Worm (Caenorhabditis elegans) whole organism, late embryonic: ENCODE data around the gene W09G12.7.

ENCODE experiments used
- C08G9.2 ChIP-seq: sonication (generic microtip); optimal IDR thresholded peaks from 2 replicates; lab custom pipeline; 2016; ENCODE audit warnings: mild to moderate bottlenecking, missing genetic modification characterization, moderate library complexity, missing compliant biosample characterization
- C38D4.7 ChIP-seq: fragments of 200-800 bp; sonication (Bioruptor generic); optimal IDR thresholded peaks from 2 replicates; lab custom pipeline; 2018; ENCODE audit warnings: mild to moderate bottlenecking, missing genetic modification characterization, moderate library complexity, missing compliant biosample characterization
- ceh-45 ChIP-seq: fragments of 200-800 bp; sonication (Bioruptor generic); IDR thresholded peaks from 2 replicates; pipeline ENCODE4 v1.3.6; 2022; ENCODE audit warnings: missing genetic modification reagents, missing genetic modification characterization, missing compliant biosample characterization
- ceh-9 ChIP-seq: sonication (generic microtip); optimal IDR thresholded peaks from 2 replicates; lab custom pipeline; 2016; ENCODE audit warnings: mild to moderate bottlenecking, missing genetic modification characterization, inconsistent platforms, missing compliant biosample characterization
- elt-2 ChIP-seq: sonication (generic microtip); optimal IDR thresholded peaks from 2 replicates; lab custom pipeline; 2016; ENCODE audit warnings: missing genetic modification reagents, missing genetic modification characterization, missing compliant biosample characterization
- mec-3 ChIP-seq: sonication (generic microtip); optimal IDR thresholded peaks from 2 replicates; lab custom pipeline; 2016; ENCODE audit warnings: borderline replicate concordance, missing genetic modification characterization, missing compliant biosample characterization
- nhr-11 ChIP-seq: fragments of 150-350 bp; optimal IDR thresholded peaks from 2 replicates; lab custom pipeline; 2014; ENCODE audit warnings: missing biosample characterization, missing genetic modification characterization
- pag-3 ChIP-seq: sonication (generic microtip); optimal IDR thresholded peaks from 2 replicates; lab custom pipeline; 2016; ENCODE audit warnings: missing compliant biosample characterization, missing genetic modification characterization, borderline replicate concordance
- pqm-1 ChIP-seq: sonication (generic microtip); optimal IDR thresholded peaks from 2 replicates; lab custom pipeline; 2016; ENCODE audit warnings: missing genetic modification characterization, missing compliant biosample characterization
- unc-86 ChIP-seq: sonication (generic microtip); optimal IDR thresholded peaks from 2 replicates; lab custom pipeline; 2016; ENCODE audit warnings: missing genetic modification characterization, missing compliant biosample characterization

DNA sequence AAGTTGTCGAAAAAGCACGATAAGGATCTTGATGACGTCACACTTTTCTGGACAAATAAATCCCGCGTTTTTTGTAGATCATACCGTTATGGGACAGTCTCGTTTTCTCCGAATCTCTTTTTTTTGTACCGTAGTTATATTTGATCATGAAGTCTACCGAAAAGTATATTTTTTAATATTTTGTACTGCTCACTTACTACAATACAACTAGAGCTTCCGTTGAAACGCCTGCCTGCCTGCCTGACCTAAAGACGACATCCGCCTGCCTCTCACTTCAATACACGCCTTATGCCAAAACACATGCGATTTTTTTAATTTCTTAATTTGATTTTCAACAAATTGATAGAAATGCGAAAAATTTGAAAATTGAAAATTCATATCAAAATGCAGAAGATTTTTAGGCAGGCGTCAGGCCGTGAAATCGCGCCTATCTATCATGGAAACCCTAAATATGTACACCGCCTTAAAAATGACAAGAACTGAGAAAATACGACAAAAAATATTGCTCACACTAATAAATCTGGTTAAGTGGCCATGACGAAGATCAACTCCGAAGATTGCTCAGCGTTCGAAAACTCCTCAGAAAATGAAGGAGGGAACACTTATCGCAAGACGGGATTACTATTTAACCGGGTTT lies 3.2 kb upstream of the W09G12.7 start, which contains the start of gene W09G12.8:
- TF ChIP-seq pqm-1 (tag; lab: Kevin White, UChicago) (no peak), ceh-9 (no peak), C08G9.2 (tag; lab: Kevin White, UChicago) (no peak), pag-3 (tag; lab: Kevin White, UChicago) (no peak), C38D4.7 (GFP tag; lab: Kevin White, UChicago) (no peak), ceh-45 (GFP tag; lab: Robert Waterston, UW) (no peak), nhr-11 (no peak), mec-3 (no peak), unc-86 (tag; lab: Kevin White, UChicago) (no peak), elt-2 (tag; lab: Kevin White, UChicago) (no peak)
